Fruit fly (Drosophila melanogaster): ENCODE results near the gene CG15278.

DNA sequence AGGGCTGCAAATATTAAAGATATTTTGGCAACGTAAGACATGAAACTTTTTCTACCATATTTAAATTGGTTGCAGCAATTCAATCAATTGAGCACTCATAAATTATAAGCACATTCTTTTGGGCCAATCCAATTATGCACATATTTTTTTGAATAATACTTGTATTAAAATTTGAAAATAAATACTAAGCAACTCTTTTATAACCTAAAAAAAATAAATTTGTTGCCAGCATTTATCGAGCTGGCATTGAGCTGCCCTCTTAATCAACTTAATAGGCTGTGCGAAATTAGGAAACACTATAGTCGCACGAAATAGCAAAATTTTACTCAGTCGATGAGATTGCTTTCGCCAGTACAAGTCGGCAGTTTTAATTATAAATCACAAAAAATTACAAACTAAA lies 48.2 kb upstream of the CG15278 start, which contains the start of gene CG3491:
- TF ChIP-seq pan (optimal IDR thresholded peaks at IDR 0.05) (no peak), CG8478 (optimal IDR thresholded peaks at IDR 0.05) (no peak), psq (optimal IDR thresholded peaks at IDR 0.05) (no peak), usp (GFP tag; optimal IDR thresholded peaks at IDR 0.05) (no peak), Dll (optimal IDR thresholded peaks at IDR 0.05) (no peak)
